Worm (Caenorhabditis elegans): Measurements from ENCODE around the gene R09H3.3.

DNA sequence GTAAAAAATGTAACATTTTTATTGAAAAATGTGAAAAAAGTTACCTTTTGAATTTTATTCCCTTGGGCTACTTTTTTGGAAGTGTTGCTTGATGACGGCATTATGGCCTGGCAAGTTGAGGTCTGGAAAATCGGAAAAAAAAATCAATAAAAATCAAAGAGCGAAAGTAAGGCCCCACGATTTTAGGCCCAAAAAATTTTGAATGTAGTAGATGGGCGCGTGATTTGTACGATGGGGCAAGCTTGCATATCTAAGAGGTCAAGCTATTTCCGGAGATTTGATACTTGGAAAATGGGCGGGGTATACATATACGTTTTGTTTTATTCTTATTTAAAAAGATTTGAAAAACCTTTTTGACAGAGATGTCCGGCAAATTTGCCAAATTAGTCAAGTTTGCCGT lies 37.9 kb upstream of the R09H3.3 start, which contains the start of gene F07G6.5:
- TF ChIP-seq lsy-2 (tag; optimal IDR thresholded peaks at IDR 0.05), result no peak
- no peak for TF ChIP-seq sox-4 (tag; optimal IDR thresholded peaks at IDR 0.05)
- no peak for TF ChIP-seq nhr-19 (GFP tag; conservative IDR thresholded peaks at IDR 0.05)
- TF ChIP-seq rnt-1 (tag; optimal IDR thresholded peaks at IDR 0.05), result no peak
- TF ChIP-seq pag-3 (tag; optimal IDR thresholded peaks at IDR 0.05; ENCODE audit: borderline replicate concordance, insufficient read depth), result no peak
- no peak for TF ChIP-seq nhr-11 (tag; optimal IDR thresholded peaks at IDR 0.05)
- no peak for TF ChIP-seq mdl-1 (tag; optimal IDR thresholded peaks at IDR 0.05)
- TF ChIP-seq ztf-11 (tag; optimal IDR thresholded peaks at IDR 0.05), result no peak
- no peak for TF ChIP-seq ces-1 (GFP tag; optimal IDR thresholded peaks at IDR 0.05)
- no peak for TF ChIP-seq nhr-76 (tag; optimal IDR thresholded peaks at IDR 0.05)
